Worm (Caenorhabditis elegans) whole organism, mixed stage, embryonic: ENCODE measurements around the gene ftr-1.

Source experiments
- M03D4.4 ChIP-seq: sonication (generic microtip); optimal IDR thresholded peaks from 2 replicates; lab custom pipeline; 2017; ENCODE audit warnings: mild to moderate bottlenecking, missing genetic modification characterization, missing compliant biosample characterization
- bed-3 ChIP-seq: fragments of 200-800 bp; sonication (Bioruptor generic); optimal IDR thresholded peaks from 3 replicates; lab custom pipeline; 2018; ENCODE audit warnings: mild to moderate bottlenecking, missing genetic modification characterization, moderate library complexity, missing compliant biosample characterization
- blmp-1 ChIP-seq: fragments of 150-350 bp; optimal IDR thresholded peaks from 2 replicates; lab custom pipeline; 2014; ENCODE audit warnings: missing biosample characterization, missing genetic modification characterization
- ceh-43 ChIP-seq: fragments of 200-800 bp; sonication (Bioruptor generic); optimal IDR thresholded peaks from 2 replicates; lab custom pipeline; 2018; ENCODE audit warnings: mild to moderate bottlenecking, missing genetic modification characterization, moderate library complexity, missing compliant biosample characterization
- ceh-83 ChIP-seq: fragments of 200-800 bp; sonication (Bioruptor generic); optimal IDR thresholded peaks from 2 replicates; lab custom pipeline; 2018; ENCODE audit warnings: mild to moderate bottlenecking, missing genetic modification characterization, missing compliant biosample characterization
- ces-1 ChIP-seq: fragments of 150-350 bp; optimal IDR thresholded peaks from 2 replicates; lab custom pipeline; 2014; ENCODE audit warnings: missing biosample characterization, missing genetic modification reagents, missing genetic modification characterization
- cnd-1 ChIP-seq: fragments of 200-800 bp; sonication (Bioruptor generic); optimal IDR thresholded peaks from 2 replicates; lab custom pipeline; 2018; ENCODE audit warnings: mild to moderate bottlenecking, missing genetic modification characterization, missing compliant biosample characterization
- drap-1 ChIP-seq: fragments of 200-800 bp; sonication (Bioruptor generic); optimal IDR thresholded peaks from 3 replicates; lab custom pipeline; 2018; ENCODE audit warnings: mild to moderate bottlenecking, missing genetic modification characterization, missing compliant biosample characterization
- elt-1 ChIP-seq: sonication (generic microtip); optimal IDR thresholded peaks from 2 replicates; lab custom pipeline; 2017; ENCODE audit warnings: missing genetic modification characterization, mild to moderate bottlenecking, missing compliant biosample characterization, antibody characterized with exemption, moderate library complexity, borderline replicate concordance; ENCODE audit not compliant: insufficient read depth
- flh-1 ChIP-seq: fragments of 200-800 bp; sonication (Bioruptor generic); optimal IDR thresholded peaks from 2 replicates; lab custom pipeline; 2018; ENCODE audit warnings: mild to moderate bottlenecking, missing genetic modification characterization, moderate library complexity, missing compliant biosample characterization
- ham-2 ChIP-seq: fragments of 200-800 bp; sonication (Bioruptor generic); optimal IDR thresholded peaks from 2 replicates; lab custom pipeline; 2018; ENCODE audit warnings: mild to moderate bottlenecking, missing genetic modification characterization, missing compliant biosample characterization
- hlh-1 ChIP-seq: fragments of 150-350 bp; optimal IDR thresholded peaks from 2 replicates; lab custom pipeline; 2014; ENCODE audit warnings: missing biosample characterization, missing genetic modification reagents, missing genetic modification characterization
- lin-13 ChIP-seq: fragments of 150-350 bp; optimal IDR thresholded peaks from 2 replicates; lab custom pipeline; 2014; ENCODE audit warnings: missing biosample characterization, missing genetic modification characterization
- lsy-2 ChIP-seq: fragments of 150-350 bp; optimal IDR thresholded peaks from 2 replicates; lab custom pipeline; 2014; ENCODE audit warnings: missing biosample characterization, missing genetic modification characterization
- mab-5 ChIP-seq: fragments of 150-350 bp; optimal IDR thresholded peaks from 2 replicates; lab custom pipeline; 2014; ENCODE audit warnings: missing biosample characterization, missing genetic modification characterization
- mep-1 ChIP-seq: fragments of 150-350 bp; optimal IDR thresholded peaks from 2 replicates; lab custom pipeline; 2017; ENCODE audit warnings: missing biosample characterization, missing genetic modification reagents, missing genetic modification characterization, inconsistent platforms
- nhr-2 ChIP-seq: fragments of 150-350 bp; optimal IDR thresholded peaks from 2 replicates; lab custom pipeline; 2014; ENCODE audit warnings: missing biosample characterization, missing genetic modification characterization
- nhr-237 ChIP-seq: fragments of 150-350 bp; optimal IDR thresholded peaks from 2 replicates; lab custom pipeline; 2014; ENCODE audit warnings: missing biosample characterization, missing genetic modification characterization
- nhr-28 ChIP-seq: fragments of 150-350 bp; optimal IDR thresholded peaks from 2 replicates; lab custom pipeline; 2014; ENCODE audit warnings: missing biosample characterization, missing genetic modification characterization
- nhr-76 ChIP-seq: sonication (generic microtip); optimal IDR thresholded peaks from 2 replicates; lab custom pipeline; 2017; ENCODE audit warnings: missing biosample characterization, missing genetic modification characterization
- sem-2 ChIP-seq: fragments of 200-800 bp; sonication (Bioruptor generic); optimal IDR thresholded peaks from 2 replicates; lab custom pipeline; 2018; ENCODE audit warnings: mild to moderate bottlenecking, missing genetic modification characterization, missing compliant biosample characterization
- snpc-4 ChIP-seq: fragments of 150-350 bp; optimal IDR thresholded peaks from 2 replicates; lab custom pipeline; 2014; ENCODE audit warnings: missing biosample characterization, missing genetic modification characterization
- sptf-1 ChIP-seq: sonication (generic microtip); optimal IDR thresholded peaks from 2 replicates; lab custom pipeline; 2017; ENCODE audit warnings: mild to moderate bottlenecking, missing genetic modification characterization, moderate library complexity, missing compliant biosample characterization
- unc-120 ChIP-seq: sonication (generic microtip); optimal IDR thresholded peaks from 2 replicates; lab custom pipeline; 2017; ENCODE audit warnings: missing genetic modification characterization, missing compliant biosample characterization; ENCODE audit not compliant: poor library complexity, severe bottlenecking
- unc-39 ChIP-seq: fragments of 150-350 bp; optimal IDR thresholded peaks from 2 replicates; lab custom pipeline; 2014; ENCODE audit warnings: missing biosample characterization, missing genetic modification characterization
- zip-8 ChIP-seq: fragments of 150-350 bp; optimal IDR thresholded peaks from 2 replicates; lab custom pipeline; 2014; ENCODE audit warnings: missing biosample characterization, missing genetic modification characterization

The ftr-1 gene

DNA sequence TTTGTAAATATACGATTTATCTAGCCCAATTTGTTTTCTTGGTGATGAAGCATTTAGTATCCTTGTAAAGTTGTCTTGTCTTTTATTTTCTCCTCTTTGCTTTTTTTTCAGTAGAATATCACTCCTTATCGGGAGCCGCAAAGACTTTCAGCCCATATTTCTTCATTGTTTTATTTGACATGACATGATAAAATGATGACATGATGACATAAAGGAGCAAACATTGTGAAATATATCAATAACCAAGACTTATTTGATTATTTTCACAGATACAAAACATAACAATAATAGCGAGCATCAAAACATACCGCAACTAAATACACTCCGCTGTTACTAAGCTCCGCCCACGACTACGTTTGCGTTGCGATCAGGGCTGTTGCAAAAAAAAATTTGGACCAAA lies 31.0 kb upstream of the ftr-1 start:
- no peak for TF ChIP-seq nhr-2 (tag; lab: Kevin White, UChicago)
- TF ChIP-seq bed-3 (GFP tag; lab: Kevin White, UChicago): no peak
- no peak for TF ChIP-seq unc-120 (tag; lab: Kevin White, UChicago)
- TF ChIP-seq, all 35 proteins: peak for 0

DNA sequence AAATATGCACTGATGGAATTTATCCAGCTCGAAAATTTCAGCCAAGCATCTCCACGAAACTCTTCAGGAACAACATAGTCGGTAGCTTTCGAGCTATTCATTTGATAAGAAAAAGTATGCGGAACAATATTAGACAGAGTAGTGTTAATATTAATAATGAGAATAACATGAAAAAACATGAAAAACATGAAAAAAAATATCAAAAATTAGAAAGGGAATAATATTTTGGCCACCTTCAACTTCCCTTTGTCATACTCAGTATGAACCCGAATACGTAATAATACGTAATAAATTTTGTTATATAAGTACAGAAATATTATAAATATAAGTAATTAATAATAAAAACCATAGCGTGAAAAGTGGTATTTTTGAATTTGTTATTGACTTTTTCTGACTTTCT lies 24.8 kb upstream of the ftr-1 start, which contains the start of gene srw-39:
srw-39 (minus strand) TSS at position 101 of the 400 bp plus-strand sequence.
- TF ChIP-seq mep-1 (tag; lab: Kevin White, UChicago) (no peak), zip-8 (no peak)

DNA sequence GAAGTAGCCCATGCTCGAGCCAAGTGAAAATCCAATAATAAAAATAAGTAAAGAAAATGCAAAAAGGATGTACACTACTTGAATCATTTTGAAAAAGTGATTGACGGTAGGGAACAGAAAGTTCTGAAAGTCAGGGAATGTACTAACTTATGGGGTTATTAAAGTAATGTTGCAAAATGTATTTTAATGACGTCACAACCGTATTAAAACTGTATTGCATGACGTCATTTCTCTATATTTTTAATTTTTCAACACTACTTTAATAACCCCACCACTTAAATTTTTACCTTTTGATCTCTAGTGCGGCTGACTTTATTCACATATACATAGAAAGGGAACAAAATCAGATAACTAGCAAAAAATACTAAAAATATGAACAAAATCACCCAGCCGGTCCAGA lies 14.5 kb upstream of the ftr-1 start:
- TF ChIP-seq zip-8 (peak; percentile 98), ham-2 (GFP tag; lab: Kevin White, UChicago) (no peak)

DNA sequence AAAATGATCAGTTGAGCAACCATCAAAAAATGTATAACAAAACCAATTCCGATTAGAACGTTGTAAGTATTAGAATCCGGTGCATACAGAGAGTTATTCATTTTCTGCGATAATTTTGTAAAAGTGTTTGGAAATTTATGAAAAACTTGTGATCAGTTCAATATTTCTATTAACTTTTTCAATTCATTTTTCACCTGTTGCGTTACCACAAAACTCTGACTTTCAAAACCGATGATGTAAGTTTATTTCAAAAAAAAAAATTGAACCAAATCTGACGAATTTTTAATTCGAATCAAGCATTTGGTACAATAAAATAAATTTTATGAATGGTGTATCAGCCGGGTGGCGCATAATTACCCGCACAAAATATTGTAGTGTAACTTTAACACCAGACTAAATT lies 10.2 kb upstream of the ftr-1 start, which contains the start of gene srz-16:
srz-16 (minus strand) TSS at position 101 of the 400 bp plus-strand sequence.
- TF ChIP-seq mab-5 (tag; lab: Kevin White, UChicago) (no peak), nhr-76 (tag; lab: Kevin White, UChicago) (no peak), sem-2 (GFP tag; lab: Kevin White, UChicago) (no peak), mep-1 (tag; lab: Kevin White, UChicago) (no peak), sptf-1 (tag; lab: Kevin White, UChicago) (no peak)

DNA sequence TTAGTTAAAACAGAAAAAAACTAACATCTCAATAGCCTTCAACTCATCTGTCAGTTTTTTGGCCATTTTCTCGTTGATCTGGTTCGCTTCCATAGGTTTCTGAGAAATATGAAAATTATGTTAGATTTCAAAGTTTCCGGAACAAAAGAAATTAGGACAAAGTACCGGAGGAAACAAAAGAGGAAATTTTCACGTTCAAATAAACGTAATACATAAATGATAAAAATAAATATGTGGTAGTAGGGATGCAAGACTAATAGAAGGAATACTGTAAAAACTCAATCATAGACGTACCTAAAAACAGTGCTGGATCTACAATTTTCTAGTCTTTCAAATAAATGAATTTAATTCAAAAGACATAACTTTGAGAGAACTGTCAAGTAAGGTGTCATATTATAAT lies 8.0 kb upstream of the ftr-1 start, which contains the start of gene fbxa-116:
fbxa-116 (minus strand) TSS at position 101 of the 400 bp plus-strand sequence.
- TF ChIP-seq mep-1 (tag; lab: Kevin White, UChicago): no peak
- TF ChIP-seq lsy-2: no peak
- no peak for TF ChIP-seq drap-1

DNA sequence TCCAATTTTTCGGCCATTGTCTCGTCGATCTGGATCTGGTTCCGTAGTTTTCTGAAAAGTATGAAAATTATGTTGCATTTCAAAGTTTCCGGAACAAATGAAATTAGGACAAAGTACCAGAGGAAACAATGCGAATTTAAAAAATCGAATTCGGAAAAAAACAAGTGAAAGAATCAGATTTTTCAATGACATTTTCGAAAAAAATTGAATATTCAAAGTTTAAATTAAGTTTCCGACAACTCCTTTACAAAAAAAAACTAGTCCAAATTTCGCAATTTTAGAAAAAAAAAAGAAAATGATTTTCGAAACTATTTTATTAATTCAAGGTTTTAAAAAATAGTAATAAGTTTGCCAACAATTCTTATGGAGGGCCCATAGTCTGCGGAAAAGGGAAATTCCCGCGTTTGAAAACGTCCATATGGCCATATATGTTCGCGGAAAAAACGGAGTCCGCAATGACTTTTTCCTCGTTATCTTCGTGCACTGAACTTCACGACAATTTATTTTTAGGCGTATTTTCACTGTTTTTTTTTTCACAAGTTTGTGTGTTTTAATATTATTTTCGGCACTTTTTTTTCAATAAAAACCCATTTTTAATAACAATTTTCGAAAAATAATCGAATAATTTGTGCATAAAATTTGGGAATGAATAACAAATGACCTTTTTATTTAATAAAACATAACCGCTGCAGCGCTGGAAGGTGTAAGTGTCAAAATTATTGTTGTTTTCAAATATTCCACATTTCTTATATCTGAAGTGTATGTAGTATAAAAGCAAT lies 4.5 kb upstream of the ftr-1 start, which contains the start of the genes fbxa-115 and Y113G7B.27:
fbxa-115 (minus strand) TSS at position 51 of the 779 bp plus-strand sequence.
Y113G7B.27 (plus strand) TSS at position 729 of the 779 bp plus-strand sequence.
- TF ChIP-seq bed-3 (GFP tag; lab: Kevin White, UChicago) (no peak), sptf-1 (tag; lab: Kevin White, UChicago) (no peak), nhr-237 (no peak), snpc-4 (no peak), ceh-83 (no peak), elt-1 (tag; lab: Kevin White, UChicago) (no peak)

DNA sequence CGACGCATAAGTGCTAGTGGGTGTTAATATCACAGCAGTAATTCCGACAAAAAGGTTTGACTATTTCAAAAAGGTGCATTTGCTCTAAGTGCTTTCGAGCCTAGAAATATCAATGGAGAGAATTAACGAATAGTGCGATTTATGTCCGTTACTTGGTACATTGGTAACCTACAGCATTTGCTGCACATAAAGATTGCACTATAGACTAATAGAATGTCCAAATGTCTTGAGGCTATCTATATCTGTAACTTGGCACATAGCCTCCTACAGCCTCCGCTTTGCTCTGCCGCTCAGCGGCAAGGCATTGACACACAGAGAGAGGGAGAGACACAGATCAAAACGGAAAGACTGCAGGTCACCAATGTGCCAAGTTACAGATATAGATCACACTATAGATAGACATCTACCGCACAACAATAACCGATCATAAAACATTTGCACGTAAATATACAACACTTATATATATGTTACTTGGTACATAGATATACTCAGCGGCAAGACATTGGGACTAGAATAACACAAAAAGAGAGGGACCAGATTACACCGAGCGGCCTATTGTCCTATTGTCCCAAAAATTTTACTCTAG lies 1.2 kb upstream of the ftr-1 start, which contains the start of the genes srh-217 and Y113G7B.28:
srh-217 (minus strand) TSS at position 101 of the 586 bp plus-strand sequence.
Y113G7B.28 (plus strand) TSS at position 536 of the 586 bp plus-strand sequence.
- no peak for TF ChIP-seq bed-3 (GFP tag; lab: Kevin White, UChicago)
- TF ChIP-seq hlh-1: no peak
- peak; percentile 14 for TF ChIP-seq elt-1 (tag; lab: Kevin White, UChicago)

DNA sequence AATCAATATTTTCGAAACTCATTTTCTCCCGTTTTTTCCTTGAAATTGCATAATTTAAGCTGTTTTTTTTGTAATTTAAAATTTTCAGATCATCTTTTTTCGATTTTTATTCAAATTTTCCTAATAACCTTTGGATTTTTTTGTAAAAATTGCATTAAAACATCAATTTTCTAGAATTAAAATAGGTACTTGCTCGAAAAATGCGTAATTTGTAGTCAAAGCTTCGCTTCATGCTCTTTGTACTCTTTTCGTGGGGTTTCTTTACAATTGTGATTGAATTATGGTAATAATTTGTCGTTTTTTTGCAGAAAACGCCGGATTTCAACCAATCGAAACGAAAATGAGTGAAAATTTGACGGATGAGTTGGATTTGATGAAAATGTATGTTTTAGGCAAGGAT lies 2.2 kb downstream of the ftr-1 start, which contains the start of gene fog-2:
fog-2 (plus strand) TSS at position 301 of the 400 bp plus-strand sequence.
- TF ChIP-seq lsy-2: no peak
- no peak for TF ChIP-seq nhr-2 (tag; lab: Kevin White, UChicago)
- no peak for TF ChIP-seq ceh-43 (GFP tag; lab: Kevin White, UChicago)
- TF ChIP-seq flh-1 (GFP tag; lab: Kevin White, UChicago): no peak
- no peak for TF ChIP-seq sptf-1 (tag; lab: Kevin White, UChicago)
- no peak for TF ChIP-seq nhr-76 (tag; lab: Kevin White, UChicago)
- TF ChIP-seq sem-2 (GFP tag; lab: Kevin White, UChicago): no peak
- no peak for TF ChIP-seq bed-3 (GFP tag; lab: Kevin White, UChicago)
- no peak for TF ChIP-seq blmp-1 (tag; lab: Kevin White, UChicago)
- no peak for TF ChIP-seq ces-1 (GFP tag; lab: Kevin White, UChicago)
- TF ChIP-seq drap-1: no peak
- TF ChIP-seq M03D4.4 (tag; lab: Kevin White, UChicago): no peak
- TF ChIP-seq unc-39: no peak
- no peak for TF ChIP-seq cnd-1 (tag; lab: Kevin White, UChicago)
- no peak for TF ChIP-seq nhr-237
- TF ChIP-seq nhr-28: no peak
- no peak for TF ChIP-seq lin-13 (tag; lab: Kevin White, UChicago)
- no peak for TF ChIP-seq elt-1 (tag; lab: Kevin White, UChicago)
- no peak for TF ChIP-seq hlh-1
